Worm (Caenorhabditis elegans) whole organism, L3 larva: Measurements from ENCODE around the gene fipr-17.

Experiments
- R02D3.7 ChIP-seq: fragments of 150-350 bp; optimal IDR thresholded peaks from 2 replicates; lab custom pipeline; 2014; ENCODE audit warnings: missing biosample characterization, missing genetic modification characterization
- aly-2 ChIP-seq: fragments of 150-350 bp; optimal IDR thresholded peaks from 2 replicates; lab custom pipeline; 2014; ENCODE audit warnings: missing biosample characterization, missing genetic modification characterization
- ama-1 ChIP-seq: fragments of 150-350 bp; optimal IDR thresholded peaks from 2 replicates; lab custom pipeline; 2018
- ceh-28 ChIP-seq: fragments of 150-350 bp; optimal IDR thresholded peaks from 2 replicates; lab custom pipeline; 2014; ENCODE audit warnings: missing biosample characterization, missing genetic modification reagents, missing genetic modification characterization
- ceh-82 ChIP-seq: fragments of 150-350 bp; optimal IDR thresholded peaks from 2 replicates; lab custom pipeline; 2014; ENCODE audit warnings: missing biosample characterization, missing genetic modification characterization
- ceh-9 ChIP-seq: sonication (generic microtip); optimal IDR thresholded peaks from 2 replicates; lab custom pipeline; 2018; ENCODE audit warnings: missing biosample characterization, missing genetic modification characterization
- daf-12 ChIP-seq: fragments of 150-350 bp; optimal IDR thresholded peaks from 2 replicates; lab custom pipeline; 2014; ENCODE audit warnings: missing biosample characterization, missing genetic modification reagents, missing genetic modification characterization
- egl-27 ChIP-seq: sonication (generic microtip); optimal IDR thresholded peaks from 4 replicates; lab custom pipeline; 2017; ENCODE audit warnings: missing biosample characterization, missing genetic modification reagents, missing genetic modification characterization
- egl-5 ChIP-seq: fragments of 150-350 bp; optimal IDR thresholded peaks from 2 replicates; lab custom pipeline; 2017; ENCODE audit warnings: missing biosample characterization, missing genetic modification reagents, missing genetic modification characterization, inconsistent platforms
- elt-1 ChIP-seq: fragments of 150-350 bp; optimal IDR thresholded peaks from 2 replicates; lab custom pipeline; 2014; ENCODE audit warnings: missing biosample characterization, missing genetic modification characterization
- elt-2 ChIP-seq: sonication (generic microtip); optimal IDR thresholded peaks from 2 replicates; lab custom pipeline; 2016; ENCODE audit warnings: missing genetic modification reagents, mild to moderate bottlenecking, missing genetic modification characterization, missing compliant biosample characterization
- elt-3 ChIP-seq, 3 experiments: fragments of 150-350 bp in 1 of 3; sonication (generic microtip) in 2 of 3; optimal IDR thresholded peaks; 2 replicates in 2 of 3; 4 replicates in 1 of 3; lab custom pipeline; 2014 to 2017; ENCODE audit warnings: missing biosample characterization in 3 of 3, missing genetic modification characterization in 3 of 3
- eor-1 ChIP-seq, 2 experiments: fragments of 150-350 bp; optimal IDR thresholded peaks; 2 replicates each; lab custom pipeline; 2014 to 2018; ENCODE audit warnings: missing biosample characterization in 2 of 2, missing genetic modification characterization in 2 of 2
- fkh-10 ChIP-seq: sonication (generic microtip); optimal IDR thresholded peaks from 2 replicates; lab custom pipeline; 2017; ENCODE audit warnings: missing biosample characterization, missing genetic modification reagents, missing genetic modification characterization
- fkh-2 ChIP-seq: fragments of 150-350 bp; optimal IDR thresholded peaks from 2 replicates; lab custom pipeline; 2014; ENCODE audit warnings: missing biosample characterization, missing genetic modification reagents, missing genetic modification characterization
- fos-1 ChIP-seq: fragments of 150-350 bp; optimal IDR thresholded peaks from 2 replicates; lab custom pipeline; 2014; ENCODE audit warnings: missing biosample characterization, missing genetic modification characterization
- hmg-11 ChIP-seq: sonication (generic microtip); optimal IDR thresholded peaks from 2 replicates; lab custom pipeline; 2016; ENCODE audit warnings: missing genetic modification characterization, missing compliant biosample characterization
- jun-1 ChIP-seq: fragments of 150-350 bp; optimal IDR thresholded peaks from 2 replicates; lab custom pipeline; 2014; ENCODE audit warnings: missing biosample characterization, missing genetic modification reagents, missing genetic modification characterization
- lsy-12 ChIP-seq: sonication (generic microtip); optimal IDR thresholded peaks from 2 replicates; lab custom pipeline; 2016; ENCODE audit warnings: mild to moderate bottlenecking, missing genetic modification characterization, missing compliant biosample characterization
- mdl-1 ChIP-seq: fragments of 150-350 bp; optimal IDR thresholded peaks from 2 replicates; lab custom pipeline; 2014; ENCODE audit warnings: missing biosample characterization, missing genetic modification characterization
- nfya-1 ChIP-seq: sonication (generic microtip); optimal IDR thresholded peaks from 2 replicates; lab custom pipeline; 2017; ENCODE audit warnings: missing genetic modification characterization, mild to moderate bottlenecking, missing compliant biosample characterization, antibody characterized with exemption, moderate library complexity; ENCODE audit not compliant: insufficient read depth
- nhr-11 ChIP-seq: fragments of 150-350 bp; optimal IDR thresholded peaks from 2 replicates; lab custom pipeline; 2014; ENCODE audit warnings: missing biosample characterization, missing genetic modification characterization
- nhr-12 ChIP-seq: fragments of 150-350 bp; optimal IDR thresholded peaks from 2 replicates; lab custom pipeline; 2014; ENCODE audit warnings: missing biosample characterization, missing genetic modification characterization
- nhr-23 ChIP-seq: fragments of 150-350 bp; optimal IDR thresholded peaks from 2 replicates; lab custom pipeline; 2014; ENCODE audit warnings: missing biosample characterization, missing genetic modification reagents, missing genetic modification characterization
- nhr-28 ChIP-seq: fragments of 150-350 bp; optimal IDR thresholded peaks from 2 replicates; lab custom pipeline; 2014; ENCODE audit warnings: missing biosample characterization, missing genetic modification characterization
- nhr-77 ChIP-seq: fragments of 150-350 bp; optimal IDR thresholded peaks from 2 replicates; lab custom pipeline; 2014; ENCODE audit warnings: missing biosample characterization, missing genetic modification characterization
- pha-4 ChIP-seq: fragments of 150-350 bp; optimal IDR thresholded peaks from 2 replicates; lab custom pipeline; 2014; ENCODE audit warnings: missing biosample characterization, missing genetic modification reagents, missing genetic modification characterization
- pqm-1 ChIP-seq: fragments of 150-350 bp; optimal IDR thresholded peaks from 2 replicates; lab custom pipeline; 2017; ENCODE audit warnings: missing biosample characterization, missing genetic modification characterization, inconsistent platforms
- sea-2 ChIP-seq: fragments of 150-350 bp; sonication (generic microtip); optimal IDR thresholded peaks from 4 replicates; lab custom pipeline; 2014; ENCODE audit warnings: missing biosample characterization, missing genetic modification reagents, missing genetic modification characterization
- skn-1 ChIP-seq: fragments of 150-350 bp; optimal IDR thresholded peaks from 2 replicates; lab custom pipeline; 2014; ENCODE audit warnings: missing biosample characterization, missing genetic modification characterization
- tbx-2 ChIP-seq: sonication (generic microtip); optimal IDR thresholded peaks from 2 replicates; lab custom pipeline; 2016; ENCODE audit warnings: mild to moderate bottlenecking, missing genetic modification characterization, missing compliant biosample characterization
- unc-39 ChIP-seq: sonication (generic microtip); optimal IDR thresholded peaks from 4 replicates; lab custom pipeline; 2017; ENCODE audit warnings: missing biosample characterization, missing genetic modification characterization
- unc-62 ChIP-seq: fragments of 150-350 bp; sonication (generic microtip); optimal IDR thresholded peaks from 4 replicates; lab custom pipeline; 2014; ENCODE audit warnings: missing biosample characterization, missing genetic modification reagents, missing genetic modification characterization
- zag-1 ChIP-seq: fragments of 150-350 bp; optimal IDR thresholded peaks from 2 replicates; lab custom pipeline; 2014; ENCODE audit warnings: missing biosample characterization, missing genetic modification characterization
- ztf-4 ChIP-seq: fragments of 150-350 bp; optimal IDR thresholded peaks from 2 replicates; lab custom pipeline; 2014; ENCODE audit warnings: missing biosample characterization, missing genetic modification characterization

The fipr-17 gene

ce11 chrIII:11025138-11025537, 17.7 kb upstream of the fipr-17 start:
- no peak for TF ChIP-seq pqm-1 (tag; lab: Kevin White, UChicago)
- no peak for TF ChIP-seq fos-1
- TF ChIP-seq lsy-12 (tag; lab: Kevin White, UChicago), result no peak
- no peak for TF ChIP-seq mdl-1 (tag; lab: Kevin White, UChicago)
- no peak for TF ChIP-seq aly-2 (tag; lab: Kevin White, UChicago)
- TF ChIP-seq ceh-82 (tag; lab: Kevin White, UChicago), result no peak

- TF ChIP-seq nhr-12 (tag; lab: Kevin White, UChicago) (no peak), aly-2 (tag; lab: Kevin White, UChicago) (no peak), egl-5 (tag; lab: Kevin White, UChicago) (no peak), elt-3 (tag; optimal IDR thresholded peaks at IDR 0.05; lab: Kevin White, UChicago) (no peak), daf-12 (tag; lab: Kevin White, UChicago) (no peak), R02D3.7 (tag; lab: Kevin White, UChicago) (no peak), elt-2 (tag; lab: Kevin White, UChicago) (no peak), unc-39 (tag; lab: Kevin White, UChicago) (no peak), ztf-4 (tag; lab: Kevin White, UChicago) (no peak), nhr-77 (tag; lab: Kevin White, UChicago) (no peak), tbx-2 (no peak), nhr-23 (tag; lab: Kevin White, UChicago) (no peak), sea-2 (GFP tag; lab: Kevin White, UChicago) (no peak), nhr-28 (no peak), zag-1 (tag; lab: Kevin White, UChicago) (no peak), nfya-1 (tag; lab: Kevin White, UChicago) (no peak), jun-1 (tag; lab: Kevin White, UChicago) (no peak), eor-1 (tag; optimal IDR thresholded peaks at IDR 0.05; lab: Kevin White, UChicago) (no peak), nhr-11 (no peak), ceh-28 (tag; lab: Kevin White, UChicago) (no peak)
- TF ChIP-seq, all 47 proteins: peak for 0
Observed at ce11 chrIII:11022278-11022677, 14.9 kb upstream of the fipr-17 start.

- TF ChIP-seq pha-4, result no peak
- no peak for TF ChIP-seq nhr-12 (tag; lab: Kevin White, UChicago)
- TF ChIP-seq hmg-11 (tag; lab: Kevin White, UChicago), result no peak
- no peak for TF ChIP-seq pqm-1 (tag; lab: Kevin White, UChicago)
- TF ChIP-seq elt-1 (tag; lab: Kevin White, UChicago), result no peak
- TF ChIP-seq, all 47 proteins: peak for 0
Observed at ce11 chrIII:11012264-11012663, 4.9 kb upstream of the fipr-17 start, which contains the start of gene kvs-4. Gene kvs-4 (plus strand): TSS chrIII:11012564.

- no peak for TF ChIP-seq ceh-9 (tag; lab: Kevin White, UChicago)
- TF ChIP-seq ceh-82 (tag; lab: Kevin White, UChicago), result no peak
- no peak for TF ChIP-seq tbx-2
- no peak for TF ChIP-seq unc-39 (tag; lab: Kevin White, UChicago)
- TF ChIP-seq daf-12 (tag; lab: Kevin White, UChicago), result no peak
- no peak for TF ChIP-seq fkh-2
- TF ChIP-seq unc-62, result no peak
- TF ChIP-seq ama-1 (lab: Kevin White, UChicago), result no peak
- no peak for TF ChIP-seq aly-2 (tag; lab: Kevin White, UChicago)
- TF ChIP-seq zag-1 (tag; lab: Kevin White, UChicago), result no peak
- TF ChIP-seq ztf-4 (tag; lab: Kevin White, UChicago), result no peak
- no peak for TF ChIP-seq mdl-1 (tag; lab: Kevin White, UChicago)
- TF ChIP-seq egl-27 (tag; lab: Kevin White, UChicago), result no peak
- TF ChIP-seq nhr-11, result no peak
- TF ChIP-seq egl-5 (tag; lab: Kevin White, UChicago), result no peak
- TF ChIP-seq fkh-10 (GFP tag; lab: Kevin White, UChicago), result no peak
- TF ChIP-seq skn-1 (tag; lab: Kevin White, UChicago), result no peak
- TF ChIP-seq nhr-77 (tag; lab: Kevin White, UChicago), result no peak
- no peak for TF ChIP-seq pha-4
- TF ChIP-seq, all 47 proteins: peak for 0
Observed at ce11 chrIII:11010597-11010996, 3.2 kb upstream of the fipr-17 start.
